Worm (Caenorhabditis elegans) whole organism, L1 larva: ENCODE measurements around the gene F23F12.3.

Experiments
- ama-1 ChIP-seq: fragments of 150-350 bp; optimal IDR thresholded peaks from 2 replicates; lab custom pipeline; 2014
- blmp-1 ChIP-seq: fragments of 150-350 bp; optimal IDR thresholded peaks from 2 replicates; lab custom pipeline; 2014; ENCODE audit warnings: missing biosample characterization, missing genetic modification characterization
- ces-1 ChIP-seq: fragments of 150-350 bp; optimal IDR thresholded peaks from 2 replicates; lab custom pipeline; 2014; ENCODE audit warnings: missing biosample characterization, missing genetic modification reagents, missing genetic modification characterization
- efl-3 ChIP-seq: fragments of 200-800 bp; sonication (Bioruptor generic); optimal IDR thresholded peaks from 2 replicates; lab custom pipeline; 2018; ENCODE audit warnings: mild to moderate bottlenecking, missing genetic modification characterization, missing compliant biosample characterization
- fkh-10 ChIP-seq: sonication (generic microtip); optimal IDR thresholded peaks from 2 replicates; lab custom pipeline; 2017; ENCODE audit warnings: missing biosample characterization, missing genetic modification reagents, missing genetic modification characterization
- fos-1 ChIP-seq: fragments of 150-350 bp; optimal IDR thresholded peaks from 2 replicates; lab custom pipeline; 2014; ENCODE audit warnings: missing biosample characterization, missing genetic modification characterization
- mep-1 ChIP-seq: fragments of 150-350 bp; optimal IDR thresholded peaks from 2 replicates; lab custom pipeline; 2014; ENCODE audit warnings: missing biosample characterization, missing genetic modification characterization
- nhr-71 ChIP-seq: sonication (generic microtip); optimal IDR thresholded peaks from 2 replicates; lab custom pipeline; 2016; ENCODE audit warnings: mild to moderate bottlenecking, missing genetic modification characterization, moderate library complexity, missing compliant biosample characterization
- snpc-4 ChIP-seq: fragments of 150-350 bp; optimal IDR thresholded peaks from 2 replicates; lab custom pipeline; 2014; ENCODE audit warnings: missing biosample characterization, missing genetic modification characterization
- tbx-2 ChIP-seq: sonication (generic microtip); optimal IDR thresholded peaks from 2 replicates; lab custom pipeline; 2016; ENCODE audit warnings: missing genetic modification characterization, missing compliant biosample characterization
- unc-62 ChIP-seq: fragments of 150-350 bp; optimal IDR thresholded peaks from 2 replicates; lab custom pipeline; 2014; ENCODE audit warnings: missing biosample characterization, missing genetic modification reagents, missing genetic modification characterization
- zag-1 ChIP-seq: fragments of 150-350 bp; optimal IDR thresholded peaks from 2 replicates; lab custom pipeline; 2014; ENCODE audit warnings: missing biosample characterization, missing genetic modification characterization

DNA sequence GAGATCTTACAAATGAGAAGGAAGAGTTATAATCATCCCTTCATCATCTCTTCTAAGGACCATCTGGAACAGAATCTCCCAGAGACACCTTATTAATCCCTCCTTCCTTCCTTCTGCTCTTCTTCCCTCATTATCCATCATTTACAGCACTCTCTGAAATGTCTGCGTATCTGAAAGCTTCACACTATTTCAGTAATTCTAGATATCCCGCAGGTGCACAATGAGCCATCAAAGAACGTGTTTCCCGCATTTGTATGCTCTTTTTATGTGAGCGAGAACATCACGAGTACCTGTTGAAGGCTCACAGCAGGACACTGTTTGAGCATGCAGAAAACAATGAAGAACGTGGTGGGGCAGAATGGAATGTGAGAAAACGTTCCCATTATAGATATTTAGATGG lies 23.9 kb upstream of the F23F12.3 start:
- TF ChIP-seq nhr-71 (no peak), fos-1 (tag; lab: Kevin White, UChicago) (no peak), tbx-2 (tag; lab: Kevin White, UChicago) (no peak), blmp-1 (tag; lab: Kevin White, UChicago) (no peak), mep-1 (tag; lab: Kevin White, UChicago) (no peak), zag-1 (tag; lab: Kevin White, UChicago) (no peak), unc-62 (GFP tag; lab: Kevin White, UChicago) (no peak), efl-3 (no peak), ama-1 (lab: Kevin White, UChicago) (no peak), fkh-10 (GFP tag; lab: Kevin White, UChicago) (no peak), ces-1 (GFP tag; lab: Kevin White, UChicago) (no peak), snpc-4 (tag; lab: Kevin White, UChicago) (no peak)
